Worm (Caenorhabditis elegans) whole organism, late embryonic: Measurements from ENCODE around the gene ptp-1.

Experiments
- Y22D7AL.16 ChIP-seq: sonication (generic microtip); optimal IDR thresholded peaks from 2 replicates; lab custom pipeline; 2016; ENCODE audit warnings: missing genetic modification characterization, missing compliant biosample characterization
- ama-1 ChIP-seq: fragments of 150-350 bp; optimal IDR thresholded peaks from 2 replicates; lab custom pipeline; 2014
- ceh-18 ChIP-seq: sonication (generic microtip); optimal IDR thresholded peaks from 2 replicates; lab custom pipeline; 2016; ENCODE audit warnings: missing genetic modification characterization, missing compliant biosample characterization
- ceh-22 ChIP-seq: sonication (generic microtip); optimal IDR thresholded peaks from 2 replicates; lab custom pipeline; 2017; ENCODE audit warnings: missing biosample characterization, missing genetic modification characterization
- dmd-4 ChIP-seq: sonication (generic microtip); optimal IDR thresholded peaks from 2 replicates; lab custom pipeline; 2016; ENCODE audit warnings: borderline replicate concordance, missing genetic modification characterization, missing compliant biosample characterization
- elt-2 ChIP-seq: sonication (generic microtip); optimal IDR thresholded peaks from 2 replicates; lab custom pipeline; 2016; ENCODE audit warnings: missing genetic modification reagents, missing genetic modification characterization, missing compliant biosample characterization
- pag-3 ChIP-seq: sonication (generic microtip); optimal IDR thresholded peaks from 2 replicates; lab custom pipeline; 2016; ENCODE audit warnings: missing compliant biosample characterization, missing genetic modification characterization, borderline replicate concordance
- pha-4 ChIP-seq: fragments of 150-350 bp; optimal IDR thresholded peaks from 2 replicates; lab custom pipeline; 2018; ENCODE audit warnings: missing biosample characterization, missing genetic modification reagents, missing genetic modification characterization
- pqm-1 ChIP-seq: sonication (generic microtip); optimal IDR thresholded peaks from 2 replicates; lab custom pipeline; 2016; ENCODE audit warnings: missing genetic modification characterization, missing compliant biosample characterization
- pros-1 ChIP-seq: fragments of 150-350 bp; optimal IDR thresholded peaks from 2 replicates; lab custom pipeline; 2014; ENCODE audit warnings: missing biosample characterization, missing genetic modification reagents, missing genetic modification characterization
- sox-4 ChIP-seq: sonication (generic microtip); optimal IDR thresholded peaks from 2 replicates; lab custom pipeline; 2017; ENCODE audit warnings: mild to moderate bottlenecking, missing genetic modification characterization, inconsistent platforms, missing compliant biosample characterization

DNA sequence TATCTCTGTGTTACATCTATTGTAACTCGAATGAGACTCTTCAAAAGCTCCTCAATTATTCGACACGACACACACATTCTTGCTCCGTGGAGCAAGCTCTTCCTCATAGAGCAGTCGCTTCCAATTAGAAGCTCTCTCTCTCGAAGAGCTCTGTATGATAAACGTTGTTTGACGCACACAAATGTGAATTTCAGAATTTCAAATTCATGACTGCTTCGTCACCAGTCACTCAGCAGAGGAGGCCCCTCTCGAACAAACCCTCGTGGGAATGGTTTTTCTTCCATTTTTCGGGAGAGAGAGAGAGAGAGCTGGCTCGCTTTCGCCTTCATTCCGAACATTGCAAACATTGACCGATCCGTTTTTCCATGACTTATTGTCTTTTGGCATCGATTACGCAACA is 41.9 kb downstream of the ptp-1 start:
- TF ChIP-seq sox-4 (tag; lab: Kevin White, UChicago): no peak
- no peak for TF ChIP-seq pag-3 (tag; lab: Kevin White, UChicago)
- no peak for TF ChIP-seq dmd-4 (tag; lab: Kevin White, UChicago)
- TF ChIP-seq pqm-1 (tag; lab: Kevin White, UChicago): no peak
- no peak for TF ChIP-seq ceh-18 (tag; lab: Kevin White, UChicago)
- no peak for TF ChIP-seq Y22D7AL.16 (tag; lab: Kevin White, UChicago)
- no peak for TF ChIP-seq ama-1 (lab: Kevin White, UChicago)
- no peak for TF ChIP-seq pros-1 (tag; lab: Kevin White, UChicago)
- TF ChIP-seq pha-4 (tag; lab: Kevin White, UChicago): no peak
- TF ChIP-seq ceh-22: no peak
- TF ChIP-seq elt-2 (tag; lab: Kevin White, UChicago): no peak
